Worm (Caenorhabditis elegans) whole organism, early embryonic: ENCODE data around the gene Y11D7A.9.

Experiments used
- B0310.2 ChIP-seq: sonication (generic microtip); optimal IDR thresholded peaks from 2 replicates; lab custom pipeline; 2016; ENCODE audit warnings: mild to moderate bottlenecking, missing genetic modification characterization, missing compliant biosample characterization
- F13C5.2 ChIP-seq: sonication (generic microtip); optimal IDR thresholded peaks from 2 replicates; lab custom pipeline; 2017; ENCODE audit warnings: mild to moderate bottlenecking, missing genetic modification characterization, inconsistent platforms, missing compliant biosample characterization
- ama-1 ChIP-seq: fragments of 150-350 bp; optimal IDR thresholded peaks from 2 replicates; lab custom pipeline; 2014
- flt-1 ChIP-seq: fragments of 200-800 bp; sonication (Bioruptor generic); IDR thresholded peaks from 2 replicates; pipeline ENCODE4 v1.3.6; 2022; ENCODE audit warnings: missing genetic modification characterization, missing compliant biosample characterization
- hmg-4 ChIP-seq: fragments of 200-800 bp; sonication (Bioruptor generic); optimal IDR thresholded peaks from 2 replicates; lab custom pipeline; 2018; ENCODE audit warnings: mild to moderate bottlenecking, missing genetic modification characterization, missing compliant biosample characterization
- scrt-1 ChIP-seq: fragments of 200-800 bp; sonication (Bioruptor generic); IDR thresholded peaks from 2 replicates; pipeline ENCODE4 v1.3.6; 2022; ENCODE audit warnings: missing genetic modification characterization, missing compliant biosample characterization
- tbx-11 ChIP-seq: fragments of 200-800 bp; sonication (Bioruptor generic); IDR thresholded peaks from 2 replicates; pipeline ENCODE4 v1.3.6; 2022; ENCODE audit warnings: missing genetic modification characterization, missing compliant biosample characterization

DNA sequence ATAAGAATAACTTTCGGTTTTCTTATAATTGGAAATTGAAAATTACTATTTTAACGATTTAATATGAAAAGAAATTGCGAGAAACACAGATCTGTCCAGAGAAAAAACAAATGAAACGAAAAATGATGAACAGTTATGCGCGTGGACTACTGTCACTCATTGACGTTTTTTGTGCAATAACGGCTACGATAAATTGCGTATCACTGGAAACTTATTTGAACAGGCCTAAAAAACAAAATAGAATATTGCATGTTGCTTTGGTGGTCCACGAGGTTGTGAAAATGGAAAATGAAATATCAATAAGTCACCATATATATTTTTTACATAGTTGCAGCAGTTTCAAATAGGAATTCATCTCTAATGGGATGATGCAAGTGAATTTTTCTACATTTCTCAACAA, 8.6 kb upstream of the Y11D7A.9 start:
- TF ChIP-seq B0310.2 (tag; lab: Kevin White, UChicago) (no peak), scrt-1 (GFP tag; lab: Robert Waterston, UW) (no peak), hmg-4 (GFP tag; lab: Kevin White, UChicago) (no peak), ama-1 (lab: Kevin White, UChicago) (no peak), tbx-11 (no peak), F13C5.2 (tag; lab: Kevin White, UChicago) (no peak), flt-1 (no peak)
